Worm (Caenorhabditis elegans) whole organism, late embryonic: Measurements from ENCODE around the gene K08H2.2.

Experiments
- dmd-4 ChIP-seq: sonication (generic microtip); optimal IDR thresholded peaks from 2 replicates; lab custom pipeline; 2016; ENCODE audit warnings: borderline replicate concordance, missing genetic modification characterization, missing compliant biosample characterization
- pha-4 ChIP-seq: fragments of 150-350 bp; optimal IDR thresholded peaks from 2 replicates; lab custom pipeline; 2018; ENCODE audit warnings: missing biosample characterization, missing genetic modification reagents, missing genetic modification characterization

DNA sequence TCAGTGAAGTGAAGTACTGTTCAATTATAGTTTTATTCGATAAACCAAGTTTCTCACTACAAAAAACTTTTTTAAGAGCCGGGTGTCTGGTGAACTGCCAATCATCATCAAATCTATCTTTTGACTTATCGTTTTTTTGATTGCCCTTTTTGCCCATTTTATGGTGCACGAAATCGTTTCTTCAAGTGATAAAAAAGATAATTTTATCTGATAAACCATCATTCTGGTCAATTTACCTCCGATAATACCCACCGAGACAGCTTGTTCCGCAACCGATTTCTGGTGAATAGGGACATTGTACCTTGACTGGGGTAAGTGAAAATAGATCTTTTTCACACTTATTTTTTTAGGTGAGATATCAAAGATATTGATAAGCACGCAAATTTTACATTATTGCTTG, 22.8 kb upstream of the K08H2.2 start, which contains the start of gene K08H2.10:
- TF ChIP-seq dmd-4, result no peak
- no peak for TF ChIP-seq pha-4 (tag; lab: Kevin White, UChicago)
